Fruit fly (Drosophila melanogaster) whole organism, embryonic: ENCODE measurements around the gene Trl.

Experiments used
- B-H1 ChIP-seq: fragments of 200-800 bp; sonication (Bioruptor generic); IDR thresholded peaks from 3 replicates; pipeline ENCODE4 v1.3.6; 2022; ENCODE audit warnings: missing biosample characterization, missing genetic modification characterization
- B-H2 ChIP-seq: fragments of 200-800 bp; sonication (Bioruptor generic); optimal IDR thresholded peaks from 2 replicates; lab custom pipeline; 2018; ENCODE audit warnings: missing biosample characterization, mild to moderate bottlenecking, missing genetic modification characterization
- C15 ChIP-seq: fragments of 200-800 bp; sonication (Bioruptor generic); IDR thresholded peaks from 3 replicates; pipeline ENCODE4 v1.3.6; 2022; ENCODE audit warnings: missing biosample characterization, missing genetic modification characterization
- CG10321 ChIP-seq: fragments of 200-800 bp; sonication (Bioruptor generic); IDR thresholded peaks from 2 replicates; pipeline ENCODE4 v1.3.6; 2022; ENCODE audit warnings: missing biosample characterization, missing genetic modification characterization
- CG10431 ChIP-seq: fragments of 200-800 bp; sonication (Bioruptor generic); optimal IDR thresholded peaks from 3 replicates; lab custom pipeline; 2018; ENCODE audit warnings: missing biosample characterization, mild to moderate bottlenecking, missing genetic modification characterization
- CG11247 ChIP-seq: fragments of 200-800 bp; sonication (Bioruptor generic); IDR thresholded peaks from 2 replicates; pipeline ENCODE4 v1.3.6; 2022; ENCODE audit warnings: missing biosample characterization, missing genetic modification characterization
- CG12236 ChIP-seq: fragments of 200-800 bp; sonication (Bioruptor generic); optimal IDR thresholded peaks from 2 replicates; lab custom pipeline; 2016; ENCODE audit warnings: missing biosample characterization, missing genetic modification characterization
- CG12942 ChIP-seq: fragments of 200-800 bp; sonication (Bioruptor generic); optimal IDR thresholded peaks from 3 replicates; lab custom pipeline; 2016; ENCODE audit warnings: missing biosample characterization, missing genetic modification characterization
- CG18476 ChIP-seq: fragments of 200-800 bp; sonication (Bioruptor generic); optimal IDR thresholded peaks from 2 replicates; lab custom pipeline; 2016; ENCODE audit warnings: missing biosample characterization, mild to moderate bottlenecking, missing genetic modification characterization
- CG30020 ChIP-seq: fragments of 200-800 bp; optimal IDR thresholded peaks from 2 replicates; lab custom pipeline; 2019; ENCODE audit warnings: missing biosample characterization, mild to moderate bottlenecking, missing genetic modification characterization, moderate library complexity
- CG6813 ChIP-seq: fragments of 200-800 bp; sonication (Bioruptor generic); optimal IDR thresholded peaks from 2 replicates; lab custom pipeline; 2017; ENCODE audit warnings: missing biosample characterization, missing genetic modification characterization, mild to moderate bottlenecking, moderate library complexity, missing genetic modification reagents
- CG8388 ChIP-seq: fragments of 200-800 bp; sonication (Bioruptor generic); optimal IDR thresholded peaks from 2 replicates; lab custom pipeline; 2019; ENCODE audit warnings: missing biosample characterization, mild to moderate bottlenecking, missing genetic modification characterization, moderate library complexity
- CG9609 ChIP-seq: fragments of 200-800 bp; sonication (Bioruptor generic); optimal IDR thresholded peaks from 3 replicates; lab custom pipeline; 2016; ENCODE audit warnings: missing biosample characterization, missing genetic modification characterization
- CoRest ChIP-seq: fragments of 200-800 bp; sonication (Bioruptor generic); optimal IDR thresholded peaks from 3 replicates; lab custom pipeline; 2018; ENCODE audit warnings: missing biosample characterization, mild to moderate bottlenecking, missing genetic modification characterization, moderate library complexity
- Doc3 ChIP-seq: fragments of 200-800 bp; sonication (Bioruptor generic); IDR thresholded peaks from 3 replicates; pipeline ENCODE4 v1.3.6; 2022; ENCODE audit warnings: missing biosample characterization, missing genetic modification characterization; ENCODE audit not compliant: partially characterized antibody
- Dref ChIP-seq: fragments of 200-800 bp; sonication (Bioruptor generic); IDR thresholded peaks from 2 replicates; pipeline ENCODE4 v1.3.6; 2022; ENCODE audit warnings: missing biosample characterization, missing genetic modification characterization
- E2f1 ChIP-seq: fragments of 200-800 bp; sonication (Bioruptor generic); IDR thresholded peaks from 2 replicates; pipeline ENCODE4 v1.3.6; 2022; ENCODE audit warnings: missing biosample characterization, missing genetic modification characterization
- Ets65A ChIP-seq: fragments of 200-800 bp; sonication (Bioruptor generic); peaks from one replicate; lab custom pipeline; 2016; ENCODE audit warnings: missing biosample characterization, missing genetic modification characterization
- Fer1 ChIP-seq: fragments of 200-800 bp; sonication (Bioruptor generic); optimal IDR thresholded peaks from 2 replicates; lab custom pipeline; 2017; ENCODE audit warnings: missing biosample characterization, mild to moderate bottlenecking, missing genetic modification characterization
- Hand ChIP-seq: fragments of 200-800 bp; sonication (Bioruptor generic); optimal IDR thresholded peaks from 2 replicates; lab custom pipeline; 2017; ENCODE audit warnings: mild to moderate bottlenecking, missing biosample characterization, missing genetic modification reagents, missing genetic modification characterization
- Hr78 ChIP-seq, 2 experiments: fragments of 200-800 bp in 1 of 2; fragments of >200 bp in 1 of 2; sonication (Bioruptor generic) in 1 of 2; optimal IDR thresholded peaks; 2 replicates each; lab custom pipeline; 2017 to 2019; ENCODE audit warnings: missing biosample characterization in 2 of 2, missing genetic modification characterization in 2 of 2, mild to moderate bottlenecking in 1 of 2, moderate library complexity in 1 of 2
- MESR4 ChIP-seq: fragments of 200-800 bp; sonication (Bioruptor generic); optimal IDR thresholded peaks from 2 replicates; lab custom pipeline; 2018; ENCODE audit warnings: missing biosample characterization, mild to moderate bottlenecking, missing genetic modification characterization, moderate library complexity
- Ptx1 ChIP-seq: fragments of 200-800 bp; sonication (Bioruptor generic); IDR thresholded peaks from 2 replicates; pipeline ENCODE4 v1.3.6; 2022; ENCODE audit warnings: missing biosample characterization, missing genetic modification characterization
- Sox102F ChIP-seq: fragments of 200-800 bp; sonication (Bioruptor generic); optimal IDR thresholded peaks from 2 replicates; lab custom pipeline; 2018; ENCODE audit warnings: missing biosample characterization, mild to moderate bottlenecking, missing genetic modification characterization, moderate library complexity
- ash1 ChIP-seq: fragments of 200-800 bp; sonication (Bioruptor generic); optimal IDR thresholded peaks from 2 replicates; lab custom pipeline; 2018; ENCODE audit warnings: missing biosample characterization, mild to moderate bottlenecking, missing genetic modification characterization
- corto ChIP-seq: fragments of 200-800 bp; sonication (Bioruptor generic); optimal IDR thresholded peaks from 2 replicates; lab custom pipeline; 2016; ENCODE audit warnings: missing biosample characterization, mild to moderate bottlenecking, missing genetic modification characterization, moderate library complexity
- dm ChIP-seq: fragments of 200-800 bp; sonication (Bioruptor generic); optimal IDR thresholded peaks from 3 replicates; lab custom pipeline; 2016; ENCODE audit warnings: missing biosample characterization, missing genetic modification characterization
- emc ChIP-seq: fragments of 200-800 bp; sonication (Bioruptor generic); optimal IDR thresholded peaks from 2 replicates; lab custom pipeline; 2016; ENCODE audit warnings: missing biosample characterization, missing genetic modification characterization
- en ChIP-seq: fragments of 200-800 bp; sonication (Bioruptor generic); optimal IDR thresholded peaks from 2 replicates; lab custom pipeline; 2016; ENCODE audit warnings: missing biosample characterization, missing genetic modification characterization
- fd102C ChIP-seq: fragments of 200-800 bp; sonication (Bioruptor generic); optimal IDR thresholded peaks from 2 replicates; lab custom pipeline; 2018; ENCODE audit warnings: missing biosample characterization, mild to moderate bottlenecking, missing genetic modification characterization, moderate library complexity
- fd64A ChIP-seq: fragments of 200-800 bp; sonication (Bioruptor generic); optimal IDR thresholded peaks from 3 replicates; lab custom pipeline; 2018; ENCODE audit warnings: missing biosample characterization, mild to moderate bottlenecking, missing genetic modification characterization
- fu2 ChIP-seq: fragments of 200-800 bp; sonication (Bioruptor generic); optimal IDR thresholded peaks from 2 replicates; lab custom pipeline; 2016; ENCODE audit warnings: missing biosample characterization, missing genetic modification characterization
- gce ChIP-seq: fragments of 200-800 bp; sonication (Bioruptor generic); IDR thresholded peaks from 3 replicates; pipeline ENCODE4 v1.3.6; 2022; ENCODE audit warnings: missing biosample characterization, missing genetic modification characterization
- gcm ChIP-seq: fragments of 200-800 bp; sonication (Bioruptor generic); optimal IDR thresholded peaks from 2 replicates; lab custom pipeline; 2019; ENCODE audit warnings: missing biosample characterization, mild to moderate bottlenecking, missing genetic modification characterization, moderate library complexity
- grau ChIP-seq: fragments of 200-800 bp; optimal IDR thresholded peaks from 3 replicates; lab custom pipeline; 2019; ENCODE audit warnings: missing biosample characterization, mild to moderate bottlenecking, missing genetic modification characterization, moderate library complexity
- gsb ChIP-seq: fragments of 200-800 bp; sonication (Bioruptor generic); IDR thresholded peaks from 2 replicates; pipeline ENCODE4 v1.3.6; 2022; ENCODE audit warnings: missing biosample characterization, missing genetic modification characterization
- jing ChIP-seq: fragments of 200-800 bp; sonication (Bioruptor generic); optimal IDR thresholded peaks from 2 replicates; lab custom pipeline; 2018; ENCODE audit warnings: missing biosample characterization, mild to moderate bottlenecking, missing genetic modification characterization
- kay ChIP-seq: fragments of 200-800 bp; sonication (Bioruptor generic); optimal IDR thresholded peaks from 2 replicates; lab custom pipeline; 2016; ENCODE audit warnings: missing biosample characterization, missing genetic modification characterization
- knrl ChIP-seq: fragments of 200-800 bp; sonication (Bioruptor generic); IDR thresholded peaks from 3 replicates; pipeline ENCODE4 v1.3.6; 2022; ENCODE audit warnings: missing biosample characterization, missing genetic modification characterization; ENCODE audit not compliant: partially characterized antibody
- phol ChIP-seq: fragments of 200-800 bp; sonication (Bioruptor generic); optimal IDR thresholded peaks from 3 replicates; lab custom pipeline; 2018; ENCODE audit warnings: missing biosample characterization, mild to moderate bottlenecking, missing genetic modification characterization, moderate library complexity
- pzg ChIP-seq: fragments of 200-800 bp; sonication (Bioruptor generic); optimal IDR thresholded peaks from 3 replicates; lab custom pipeline; 2018; ENCODE audit warnings: missing biosample characterization, mild to moderate bottlenecking, missing genetic modification characterization, moderate library complexity
- row ChIP-seq: fragments of 200-800 bp; sonication (Bioruptor generic); IDR thresholded peaks from 3 replicates; pipeline ENCODE4 v1.3.6; 2022; ENCODE audit warnings: missing biosample characterization, missing genetic modification characterization
- scrt ChIP-seq: fragments of 200-800 bp; sonication (Bioruptor generic); optimal IDR thresholded peaks from 2 replicates; lab custom pipeline; 2018; ENCODE audit warnings: missing biosample characterization, mild to moderate bottlenecking, missing genetic modification characterization, moderate library complexity
- seq ChIP-seq: fragments of 200-800 bp; sonication (Bioruptor generic); IDR thresholded peaks from 2 replicates; pipeline ENCODE4 v1.3.6; 2022; ENCODE audit warnings: missing biosample characterization, missing genetic modification characterization
- tgo ChIP-seq: fragments of 200-800 bp; sonication (Bioruptor generic); IDR thresholded peaks from 3 replicates; pipeline ENCODE4 v1.3.6; 2022; ENCODE audit warnings: missing biosample characterization, missing genetic modification characterization
- tll ChIP-seq, 2 experiments: fragments of 200-800 bp in 1 of 2; fragments of >200 bp in 1 of 2; sonication (Bioruptor generic) in 1 of 2; optimal IDR thresholded peaks; 2 replicates each; lab custom pipeline; 2017 to 2019; ENCODE audit warnings: missing biosample characterization in 2 of 2, missing genetic modification characterization in 2 of 2, mild to moderate bottlenecking in 1 of 2, moderate library complexity in 1 of 2
- trem ChIP-seq: fragments of 200-800 bp; optimal IDR thresholded peaks from 3 replicates; lab custom pipeline; 2019; ENCODE audit warnings: missing biosample characterization, mild to moderate bottlenecking, missing genetic modification characterization, moderate library complexity
- tup ChIP-seq: fragments of 200-800 bp; sonication (Bioruptor generic); optimal IDR thresholded peaks from 2 replicates; lab custom pipeline; 2016; ENCODE audit warnings: missing biosample characterization, mild to moderate bottlenecking, missing genetic modification characterization, moderate library complexity
- vvl ChIP-seq: fragments of 200-800 bp; sonication (Bioruptor generic); IDR thresholded peaks from 2 replicates; pipeline ENCODE4 v1.3.6; 2022; ENCODE audit warnings: missing biosample characterization, missing genetic modification characterization
- yki ChIP-seq: fragments of >200 bp; optimal IDR thresholded peaks from 3 replicates; lab custom pipeline; 2018

Gene Trl

dm6 chr3L:14755046-14755643 lies 5.7 kb downstream of the Trl start (continued):
- TF ChIP-seq gce (GFP tag; lab: Robert Waterston, UW) (no peak), C15 (no peak), en (GFP tag; lab: Kevin White, UChicago) (no peak), MESR4 (GFP tag; lab: Kevin White, UChicago) (no peak), dm (peak; percentile 58), B-H1 (GFP tag; lab: Robert Waterston, UW) (no peak), Hr78 (GFP tag; optimal IDR thresholded peaks at IDR 0.05; lab: Kevin White, UChicago) (peak in 1 of 2 experiments; percentile 83), CG9609 (GFP tag; lab: Kevin White, UChicago) (no peak), phol (no peak), CG10321 (GFP tag; lab: Robert Waterston, UW) (no peak), Hand (GFP tag; lab: Kevin White, UChicago) (peak; percentile 14), row (no peak), ash1 (GFP tag; lab: Kevin White, UChicago) (no peak), Ptx1 (GFP tag; lab: Robert Waterston, UW) (no peak), CG12236 (GFP tag; lab: Kevin White, UChicago) (no peak), grau (tag; lab: Kevin White, UChicago) (no peak), pzg (GFP tag; lab: Kevin White, UChicago) (no peak), CG10431 (GFP tag; lab: Kevin White, UChicago) (no peak), Fer1 (GFP tag; lab: Kevin White, UChicago) (peak; percentile 25), corto (GFP tag; lab: Kevin White, UChicago) (peak; percentile 24), CG12942 (no peak), emc (GFP tag; lab: Kevin White, UChicago) (no peak), tll (GFP tag; optimal IDR thresholded peaks at IDR 0.05; lab: Kevin White, UChicago) (no peak), CG11247 (no peak), Sox102F (GFP tag; lab: Kevin White, UChicago) (no peak), CoRest (tag; lab: Kevin White, UChicago) (no peak), kay (GFP tag; lab: Kevin White, UChicago) (no peak), seq (peak; percentile 51; the same call in 1 of the 2 replicates), CG18476 (GFP tag; lab: Kevin White, UChicago) (no peak), Dref (no peak), tup (GFP tag; lab: Kevin White, UChicago) (no peak), gsb (no peak), CG30020 (tag; lab: Kevin White, UChicago) (no peak), Ets65A (GFP tag; lab: Kevin White, UChicago) (no peak), B-H2 (GFP tag; lab: Kevin White, UChicago) (no peak), tgo (GFP tag; lab: Robert Waterston, UW) (no peak), fd102C (GFP tag; lab: Kevin White, UChicago) (no peak), Doc3 (GFP tag; lab: Robert Waterston, UW) (0 out of 3 replicates have a peak, but pooled peaks have one; percentile 46), E2f1 (peak; percentile 35; the same call in 1 of the 2 replicates), CG8388 (no peak), trem (no peak), yki (lab: Kevin White, UChicago) (peak; percentile 89), gcm (GFP tag; lab: Kevin White, UChicago) (no peak), jing (GFP tag; lab: Kevin White, UChicago) (no peak), knrl (no peak), fd64A (GFP tag; lab: Kevin White, UChicago) (no peak), CG6813 (GFP tag; lab: Kevin White, UChicago) (peak; percentile 30), scrt (GFP tag; lab: Kevin White, UChicago) (peak; percentile 61), fu2 (no peak), vvl (GFP tag; lab: Robert Waterston, UW) (peak; percentile 39; the same call in 1 of the 2 replicates)
